Fruit fly (Drosophila melanogaster) whole organism, embryonic: ENCODE results near the gene T48.

Experiments used
- Asciz ChIP-seq: fragments of 200-800 bp; sonication (Bioruptor generic); optimal IDR thresholded peaks from 2 replicates; lab custom pipeline; 2017; ENCODE audit warnings: missing biosample characterization, mild to moderate bottlenecking, missing genetic modification characterization, missing genetic modification reagents
- B-H1 ChIP-seq: fragments of 200-800 bp; sonication (Bioruptor generic); IDR thresholded peaks from 3 replicates; pipeline ENCODE4 v1.3.6; 2022; ENCODE audit warnings: missing biosample characterization, missing genetic modification characterization
- Bteb2 ChIP-seq: fragments of 200-800 bp; sonication (Bioruptor generic); optimal IDR thresholded peaks from 2 replicates; lab custom pipeline; 2016; ENCODE audit warnings: missing biosample characterization, missing genetic modification characterization
- CG11696 ChIP-seq: fragments of 200-800 bp; sonication (Bioruptor generic); IDR thresholded peaks from 2 replicates; pipeline ENCODE4 v1.3.6; 2022; ENCODE audit warnings: missing biosample characterization, missing genetic modification characterization
- CG12659 ChIP-seq: fragments of 200-800 bp; sonication (Bioruptor generic); optimal IDR thresholded peaks from 3 replicates; lab custom pipeline; 2017; ENCODE audit warnings: mild to moderate bottlenecking, missing biosample characterization, missing genetic modification reagents, missing genetic modification characterization
- CG13424 ChIP-seq: fragments of 200-800 bp; sonication (Bioruptor generic); optimal IDR thresholded peaks from 2 replicates; lab custom pipeline; 2019; ENCODE audit warnings: missing biosample characterization, mild to moderate bottlenecking, missing genetic modification characterization, moderate library complexity
- CG15479 ChIP-seq: fragments of 200-800 bp; sonication (Bioruptor generic); optimal IDR thresholded peaks from 3 replicates; lab custom pipeline; 2019; ENCODE audit warnings: missing biosample characterization, mild to moderate bottlenecking, missing genetic modification characterization, moderate library complexity
- CG15601 ChIP-seq: fragments of 200-800 bp; sonication (Bioruptor generic); optimal IDR thresholded peaks from 3 replicates; lab custom pipeline; 2019; ENCODE audit warnings: missing biosample characterization, mild to moderate bottlenecking, missing genetic modification characterization, moderate library complexity
- CG18011 ChIP-seq: fragments of 200-800 bp; sonication (Bioruptor generic); optimal IDR thresholded peaks from 2 replicates; lab custom pipeline; 2017; ENCODE audit warnings: missing biosample characterization, missing genetic modification characterization, mild to moderate bottlenecking, moderate library complexity, missing genotype
- CG18599 ChIP-seq: fragments of 200-800 bp; sonication (Bioruptor generic); optimal IDR thresholded peaks from 3 replicates; lab custom pipeline; 2017; ENCODE audit warnings: missing biosample characterization, missing genetic modification characterization, mild to moderate bottlenecking, moderate library complexity, missing genetic modification reagents
- CG2199 ChIP-seq: fragments of 200-800 bp; sonication (Bioruptor generic); IDR thresholded peaks from 3 replicates; pipeline ENCODE4 v1.3.6; 2022; ENCODE audit warnings: missing biosample characterization, missing genetic modification characterization
- CG2202 ChIP-seq: fragments of 200-800 bp; sonication (Bioruptor generic); optimal IDR thresholded peaks from 2 replicates; lab custom pipeline; 2018; ENCODE audit warnings: missing biosample characterization, mild to moderate bottlenecking, missing genetic modification characterization
- CG31441 ChIP-seq: fragments of 200-800 bp; sonication (Bioruptor generic); IDR thresholded peaks from 2 replicates; pipeline ENCODE4 v1.3.6; 2022; ENCODE audit warnings: missing biosample characterization, missing genetic modification characterization
- CG3281 ChIP-seq: fragments of 200-800 bp; sonication (Bioruptor generic); optimal IDR thresholded peaks from 3 replicates; lab custom pipeline; 2017; ENCODE audit warnings: missing biosample characterization, mild to moderate bottlenecking, missing genetic modification characterization
- CG3838 ChIP-seq: fragments of 200-800 bp; sonication (Bioruptor generic); optimal IDR thresholded peaks from 3 replicates; lab custom pipeline; 2016; ENCODE audit warnings: missing biosample characterization, missing genetic modification characterization
- CG4617 ChIP-seq: fragments of 200-800 bp; sonication (Bioruptor generic); optimal IDR thresholded peaks from 3 replicates; lab custom pipeline; 2016; ENCODE audit warnings: missing biosample characterization, missing genetic modification characterization, borderline replicate concordance
- CG5245 ChIP-seq: fragments of 200-800 bp; sonication (Bioruptor generic); optimal IDR thresholded peaks from 3 replicates; lab custom pipeline; 2016; ENCODE audit warnings: missing biosample characterization, missing genetic modification characterization
- CG6813 ChIP-seq: fragments of 200-800 bp; sonication (Bioruptor generic); optimal IDR thresholded peaks from 2 replicates; lab custom pipeline; 2017; ENCODE audit warnings: missing biosample characterization, missing genetic modification characterization, mild to moderate bottlenecking, moderate library complexity, missing genetic modification reagents
- CG7556 ChIP-seq: fragments of 200-800 bp; sonication (Bioruptor generic); optimal IDR thresholded peaks from 2 replicates; lab custom pipeline; 2017; ENCODE audit warnings: missing biosample characterization, mild to moderate bottlenecking, missing genetic modification characterization
- CG8388 ChIP-seq: fragments of 200-800 bp; sonication (Bioruptor generic); optimal IDR thresholded peaks from 2 replicates; lab custom pipeline; 2019; ENCODE audit warnings: missing biosample characterization, mild to moderate bottlenecking, missing genetic modification characterization, moderate library complexity
- CkIIα-i1 ChIP-seq: fragments of 200-800 bp; sonication (Bioruptor generic); IDR thresholded peaks from 2 replicates; pipeline ENCODE4 v1.3.6; 2022; ENCODE audit warnings: missing biosample characterization, missing genetic modification characterization
- D ChIP-seq, 2 experiments: fragments of 200-800 bp in 1 of 2; fragments of >200 bp in 1 of 2; sonication (Bioruptor generic) in 1 of 2; optimal IDR thresholded peaks; 2 replicates in 1 of 2; 3 replicates in 1 of 2; lab custom pipeline; 2017; ENCODE audit warnings: mild to moderate bottlenecking in 1 of 2, missing biosample characterization in 1 of 2, missing genetic modification characterization in 1 of 2, missing genetic modification reagents in 1 of 2
- Dll ChIP-seq: fragments of 200-800 bp; sonication (Bioruptor generic); IDR thresholded peaks from 4 replicates; pipeline ENCODE4 v1.3.6; 2022; ENCODE audit warnings: missing biosample characterization, missing genetic modification characterization; ENCODE audit not compliant: partially characterized antibody
- H2.0 ChIP-seq: fragments of 200-800 bp; sonication (Bioruptor generic); IDR thresholded peaks from 2 replicates; pipeline ENCODE4 v1.3.6; 2022; ENCODE audit warnings: missing biosample characterization, missing genetic modification characterization
- HLH3B ChIP-seq: fragments of 200-800 bp; sonication (Bioruptor generic); IDR thresholded peaks from 2 replicates; pipeline ENCODE4 v1.3.6; 2022; ENCODE audit warnings: missing biosample characterization, missing genetic modification characterization
- HmgZ ChIP-seq: fragments of 200-800 bp; sonication (Bioruptor generic); optimal IDR thresholded peaks from 2 replicates; lab custom pipeline; 2018; ENCODE audit warnings: missing biosample characterization, mild to moderate bottlenecking, missing genetic modification characterization
- Hmx ChIP-seq: fragments of 200-800 bp; sonication (Bioruptor generic); optimal IDR thresholded peaks from 2 replicates; lab custom pipeline; 2016; ENCODE audit warnings: missing biosample characterization, missing genetic modification characterization
- Myb ChIP-seq: fragments of 200-800 bp; sonication (Bioruptor generic); optimal IDR thresholded peaks from 2 replicates; lab custom pipeline; 2016; ENCODE audit warnings: missing biosample characterization, missing genetic modification characterization
- Nf-YA ChIP-seq: fragments of 200-800 bp; sonication (Bioruptor generic); IDR thresholded peaks from 2 replicates; pipeline ENCODE4 v1.3.6; 2022; ENCODE audit warnings: missing biosample characterization, missing genetic modification characterization
- Rfx ChIP-seq: fragments of 200-800 bp; sonication (Bioruptor generic); IDR thresholded peaks from 2 replicates; pipeline ENCODE4 v1.3.6; 2022; ENCODE audit warnings: missing biosample characterization, missing genetic modification characterization
- Scr ChIP-seq: fragments of 200-800 bp; sonication (Bioruptor generic); IDR thresholded peaks from 2 replicates; pipeline ENCODE4 v1.3.6; 2022; ENCODE audit warnings: missing biosample characterization, missing genetic modification characterization; ENCODE audit not compliant: partially characterized antibody
- Tbp ChIP-seq: fragments of >200 bp; optimal IDR thresholded peaks from 2 replicates; lab custom pipeline; 2018; ENCODE audit warnings: missing biosample characterization, missing genetic modification characterization
- Usf ChIP-seq: fragments of 200-800 bp; sonication (Bioruptor generic); optimal IDR thresholded peaks from 2 replicates; lab custom pipeline; 2017; ENCODE audit warnings: missing genotype, missing biosample characterization, missing genetic modification characterization
- bab2 ChIP-seq: fragments of 200-800 bp; sonication (Bioruptor generic); optimal IDR thresholded peaks from 2 replicates; lab custom pipeline; 2016; ENCODE audit warnings: missing biosample characterization, missing genetic modification characterization
- cad ChIP-seq: fragments of >200 bp; optimal IDR thresholded peaks from 2 replicates; lab custom pipeline; 2017; ENCODE audit warnings: missing biosample characterization, missing genetic modification characterization
- dm ChIP-seq: fragments of 200-800 bp; sonication (Bioruptor generic); optimal IDR thresholded peaks from 3 replicates; lab custom pipeline; 2016; ENCODE audit warnings: missing biosample characterization, missing genetic modification characterization
- esg ChIP-seq: fragments of 200-800 bp; sonication (Bioruptor generic); conservative IDR thresholded peaks from 2 replicates; pipeline ENCODE4 v1.3.6; 2022; ENCODE audit warnings: missing biosample characterization, missing genetic modification characterization
- ewg ChIP-seq: fragments of 200-800 bp; sonication (Bioruptor generic); optimal IDR thresholded peaks from 3 replicates; lab custom pipeline; 2017; ENCODE audit warnings: mild to moderate bottlenecking, missing biosample characterization, missing genetic modification reagents, missing genetic modification characterization
- fu2 ChIP-seq: fragments of 200-800 bp; sonication (Bioruptor generic); optimal IDR thresholded peaks from 2 replicates; lab custom pipeline; 2016; ENCODE audit warnings: missing biosample characterization, missing genetic modification characterization
- gce ChIP-seq: fragments of 200-800 bp; sonication (Bioruptor generic); IDR thresholded peaks from 3 replicates; pipeline ENCODE4 v1.3.6; 2022; ENCODE audit warnings: missing biosample characterization, missing genetic modification characterization
- gcm ChIP-seq: fragments of 200-800 bp; sonication (Bioruptor generic); optimal IDR thresholded peaks from 2 replicates; lab custom pipeline; 2019; ENCODE audit warnings: missing biosample characterization, mild to moderate bottlenecking, missing genetic modification characterization, moderate library complexity
- inv ChIP-seq: fragments of 200-800 bp; sonication (Bioruptor generic); IDR thresholded peaks from 2 replicates; pipeline ENCODE4 v1.3.6; 2022; ENCODE audit warnings: missing biosample characterization, missing genetic modification characterization; ENCODE audit not compliant: partially characterized antibody
- mld ChIP-seq: fragments of 200-800 bp; sonication (Bioruptor generic); IDR thresholded peaks from 3 replicates; pipeline ENCODE4 v1.3.6; 2022; ENCODE audit warnings: missing biosample characterization, missing genetic modification characterization; ENCODE audit not compliant: partially characterized antibody
- odd ChIP-seq: fragments of 200-800 bp; sonication (Bioruptor generic); optimal IDR thresholded peaks from 2 replicates; lab custom pipeline; 2017; ENCODE audit warnings: missing biosample characterization, mild to moderate bottlenecking, missing genetic modification characterization
- repo ChIP-seq: fragments of 200-800 bp; sonication (Bioruptor generic); optimal IDR thresholded peaks from 2 replicates; lab custom pipeline; 2016; ENCODE audit warnings: missing biosample characterization, missing genetic modification characterization
- sd ChIP-seq: fragments of 200-800 bp; sonication (Bioruptor generic); optimal IDR thresholded peaks from 3 replicates; lab custom pipeline; 2018; ENCODE audit warnings: missing biosample characterization, mild to moderate bottlenecking, missing genetic modification characterization, moderate library complexity
- unc-4 ChIP-seq: fragments of 200-800 bp; sonication (Bioruptor generic); IDR thresholded peaks from 2 replicates; pipeline ENCODE4 v1.3.6; 2022; ENCODE audit warnings: missing biosample characterization, missing genetic modification characterization; ENCODE audit not compliant: partially characterized antibody
- wek ChIP-seq: fragments of 200-800 bp; sonication (Bioruptor generic); optimal IDR thresholded peaks from 3 replicates; lab custom pipeline; 2018; ENCODE audit warnings: missing biosample characterization, mild to moderate bottlenecking, missing genetic modification characterization, moderate library complexity
- zen ChIP-seq: fragments of 200-800 bp; sonication (Bioruptor generic); optimal IDR thresholded peaks from 3 replicates; lab custom pipeline; 2018; ENCODE audit warnings: missing biosample characterization, mild to moderate bottlenecking, missing genetic modification characterization, moderate library complexity
- zen2 ChIP-seq: fragments of 200-800 bp; sonication (Bioruptor generic); IDR thresholded peaks from 3 replicates; pipeline ENCODE4 v1.3.6; 2022; ENCODE audit warnings: missing biosample characterization, missing genetic modification characterization; ENCODE audit not compliant: partially characterized antibody

Gene T48

DNA sequence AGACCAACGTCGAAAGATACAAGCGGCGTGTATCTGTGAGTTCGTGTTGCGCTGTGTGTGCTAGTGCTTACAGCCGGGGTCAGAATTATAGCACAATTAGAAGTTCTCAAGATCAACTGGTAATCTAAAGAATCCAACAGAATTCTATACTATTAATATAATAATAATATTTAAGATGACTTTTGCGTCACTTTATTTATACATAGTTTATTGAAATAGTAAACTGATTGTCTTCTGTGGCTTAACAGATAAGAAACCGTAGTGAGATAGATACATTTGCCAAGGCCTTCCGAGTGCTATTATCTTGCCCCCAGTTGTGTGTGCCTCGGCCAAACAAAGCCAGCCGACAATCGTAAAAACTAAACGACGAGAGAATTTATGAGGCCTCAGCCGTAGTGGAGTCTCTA is 4.8 kb downstream of the T48 start (continued):
- TF ChIP-seq inv (GFP tag; lab: Robert Waterston, UW) (no peak), Usf (peak; percentile 46), CG18599 (GFP tag; lab: Kevin White, UChicago) (peak; percentile 60), CG8388 (peak; percentile 77), Dll (GFP tag; lab: Robert Waterston, UW) (no peak), Asciz (GFP tag; lab: Kevin White, UChicago) (peak; percentile 57), CG18011 (GFP tag; lab: Kevin White, UChicago) (no peak), sd (tag; lab: Kevin White, UChicago) (peak; percentile 40), D (optimal IDR thresholded peaks at IDR 0.05; lab: Kevin White, UChicago) (no peak), D (GFP tag; optimal IDR thresholded peaks at IDR 0.05; lab: Kevin White, UChicago) (peak; percentile 82), CG31441 (peak; percentile 81), CG5245 (GFP tag; lab: Kevin White, UChicago) (no peak), esg (peak; percentile 34; the same call in 1 of the 2 replicates), H2.0 (GFP tag; lab: Robert Waterston, UW) (peak; percentile 47; the same call in 1 of the 2 replicates), CG7556 (peak; percentile 78), Rfx (GFP tag; lab: Robert Waterston, UW) (peak; percentile 55), dm (GFP tag; lab: Kevin White, UChicago) (no peak), gcm (GFP tag; lab: Kevin White, UChicago) (peak; percentile 79), mld (GFP tag; lab: Robert Waterston, UW) (no peak), Tbp (GFP tag; lab: Kevin White, UChicago) (no peak), CG6813 (GFP tag; lab: Kevin White, UChicago) (peak; percentile 79), CG13424 (tag; lab: Kevin White, UChicago) (peak; percentile 74), CG4617 (GFP tag; lab: Kevin White, UChicago) (no peak), CG2199 (GFP tag; lab: Robert Waterston, UW) (peak; percentile 28; the same call in 1 of the 3 replicates), CG3838 (no peak), CG15601 (tag; lab: Kevin White, UChicago) (peak; percentile 83), fu2 (GFP tag; lab: Kevin White, UChicago) (no peak), bab2 (GFP tag; lab: Kevin White, UChicago) (no peak), CG3281 (GFP tag; lab: Kevin White, UChicago) (peak; percentile 58), cad (peak; percentile 17), HLH3B (GFP tag; lab: Robert Waterston, UW) (peak; percentile 68), Hmx (GFP tag; lab: Kevin White, UChicago) (no peak), CG11696 (GFP tag; lab: Robert Waterston, UW) (peak; percentile 97), B-H1 (GFP tag; lab: Robert Waterston, UW) (peak; percentile 53), Nf-YA (GFP tag; lab: Robert Waterston, UW) (no peak), HmgZ (tag; lab: Kevin White, UChicago) (peak; percentile 25), repo (no peak), Myb (GFP tag; lab: Kevin White, UChicago) (no peak), Bteb2 (no peak), Scr (GFP tag; lab: Robert Waterston, UW) (no peak), gce (no peak), zen2 (no peak), CG2202 (tag; lab: Kevin White, UChicago) (peak; percentile 73), CG12659 (GFP tag; lab: Kevin White, UChicago) (peak; percentile 46), CG15479 (GFP tag; lab: Kevin White, UChicago) (no peak), odd (GFP tag; lab: Kevin White, UChicago) (peak; percentile 41), unc-4 (GFP tag; lab: Robert Waterston, UW) (no peak), zen (tag; lab: Kevin White, UChicago) (peak; percentile 50), wek (GFP tag; lab: Kevin White, UChicago) (peak; percentile 17), ewg (GFP tag; lab: Kevin White, UChicago) (peak; percentile 47), CkIIα-i1 (GFP tag; lab: Robert Waterston, UW) (no peak)
